Worm (Caenorhabditis elegans) whole organism, early embryonic: ENCODE measurements around the gene T10B5.4.

Experiments
- F13C5.2 ChIP-seq: sonication (generic microtip); optimal IDR thresholded peaks from 2 replicates; lab custom pipeline; 2017; ENCODE audit warnings: mild to moderate bottlenecking, missing genetic modification characterization, inconsistent platforms, missing compliant biosample characterization
- aly-1 ChIP-seq: sonication (generic microtip); optimal IDR thresholded peaks from 2 replicates; lab custom pipeline; 2016; ENCODE audit warnings: missing genetic modification characterization, missing compliant biosample characterization
- ama-1 ChIP-seq: fragments of 150-350 bp; optimal IDR thresholded peaks from 2 replicates; lab custom pipeline; 2014
- ceh-13 ChIP-seq: fragments of 200-800 bp; sonication (Bioruptor generic); optimal IDR thresholded peaks from 2 replicates; lab custom pipeline; 2018; ENCODE audit warnings: mild to moderate bottlenecking, missing genetic modification characterization, missing compliant biosample characterization
- ets-7 ChIP-seq: sonication (generic microtip); optimal IDR thresholded peaks from 2 replicates; lab custom pipeline; 2016; ENCODE audit warnings: missing genotype, missing genetic modification characterization, missing compliant biosample characterization
- flt-1 ChIP-seq: fragments of 200-800 bp; sonication (Bioruptor generic); IDR thresholded peaks from 2 replicates; pipeline ENCODE4 v1.3.6; 2022; ENCODE audit warnings: missing genetic modification characterization, missing compliant biosample characterization
- hmbx-1 ChIP-seq: sonication (generic microtip); optimal IDR thresholded peaks from 2 replicates; lab custom pipeline; 2016; ENCODE audit warnings: mild to moderate bottlenecking, missing genetic modification characterization, missing compliant biosample characterization
- pes-1 ChIP-seq: fragments of 200-800 bp; sonication (Bioruptor generic); IDR thresholded peaks from 2 replicates; pipeline ENCODE4 v1.3.6; 2022; ENCODE audit warnings: missing genetic modification reagents, missing genetic modification characterization, missing compliant biosample characterization
- sea-1 ChIP-seq: fragments of 200-800 bp; sonication (Bioruptor generic); conservative IDR thresholded peaks from 2 replicates; pipeline ENCODE4 v1.3.6; 2022; ENCODE audit warnings: missing genetic modification characterization, missing compliant biosample characterization
- tra-4 ChIP-seq: sonication (generic microtip); optimal IDR thresholded peaks from 2 replicates; lab custom pipeline; 2017; ENCODE audit warnings: missing genetic modification characterization, missing compliant biosample characterization

- TF ChIP-seq ceh-13 (no peak), tra-4 (tag; lab: Kevin White, UChicago) (no peak), ets-7 (tag; lab: Kevin White, UChicago) (no peak), aly-1 (no peak), F13C5.2 (tag; lab: Kevin White, UChicago) (no peak), flt-1 (GFP tag; lab: Robert Waterston, UW) (no peak), hmbx-1 (tag; lab: Kevin White, UChicago) (no peak), ama-1 (no peak), sea-1 (no peak), pes-1 (GFP tag; lab: Robert Waterston, UW) (no peak)
Observed at ce11 chrV:1895483-1895882, 23.9 kb upstream of the T10B5.4 start, which contains the start of gene nphp-2.
